Worm (Caenorhabditis elegans) whole organism, L1 larva: ENCODE data around the gene dgk-2.
A peak's percentile ranks its signal among the peaks of the same experiment; 100 is the strongest.

Experiments
- C04F5.9 ChIP-seq: sonication (generic microtip); optimal IDR thresholded peaks from 2 replicates; lab custom pipeline; 2016; ENCODE audit warnings: missing genetic modification characterization, missing compliant biosample characterization
- C16A3.4 ChIP-seq: fragments of 150-350 bp; optimal IDR thresholded peaks from 2 replicates; lab custom pipeline; 2014; ENCODE audit warnings: missing biosample characterization, missing genetic modification characterization
- C34B4.2 ChIP-seq: sonication (generic microtip); optimal IDR thresholded peaks from 2 replicates; lab custom pipeline; 2017; ENCODE audit warnings: mild to moderate bottlenecking, missing genetic modification characterization, missing compliant biosample characterization
- aha-1 ChIP-seq: fragments of 150-350 bp; optimal IDR thresholded peaks from 2 replicates; lab custom pipeline; 2014; ENCODE audit warnings: missing biosample characterization, missing genetic modification characterization
- alr-1 ChIP-seq: fragments of 200-800 bp; sonication (Bioruptor generic); optimal IDR thresholded peaks from 2 replicates; lab custom pipeline; 2018; ENCODE audit warnings: borderline replicate concordance, mild to moderate bottlenecking, missing genetic modification characterization, missing compliant biosample characterization
- aly-2 ChIP-seq: fragments of 150-350 bp; optimal IDR thresholded peaks from 2 replicates; lab custom pipeline; 2014; ENCODE audit warnings: missing biosample characterization, missing genetic modification characterization
- blmp-1 ChIP-seq: fragments of 150-350 bp; optimal IDR thresholded peaks from 2 replicates; lab custom pipeline; 2014; ENCODE audit warnings: missing biosample characterization, missing genetic modification characterization
- ceh-8 ChIP-seq: fragments of 200-800 bp; sonication (Bioruptor generic); optimal IDR thresholded peaks from 2 replicates; lab custom pipeline; 2018; ENCODE audit warnings: mild to moderate bottlenecking, missing genetic modification characterization, moderate library complexity, missing compliant biosample characterization
- ceh-90 ChIP-seq: sonication (generic microtip); optimal IDR thresholded peaks from 2 replicates; lab custom pipeline; 2016; ENCODE audit warnings: missing genetic modification characterization, missing compliant biosample characterization
- ces-1 ChIP-seq: fragments of 150-350 bp; optimal IDR thresholded peaks from 2 replicates; lab custom pipeline; 2014; ENCODE audit warnings: missing biosample characterization, missing genetic modification reagents, missing genetic modification characterization
- dpl-1 ChIP-seq, 3 experiments: fragments of 150-350 bp in 2 of 3; sonication (generic microtip) in 1 of 3; optimal IDR thresholded peaks; 2 replicates each; lab custom pipeline; 2014 to 2017; ENCODE audit warnings: missing biosample characterization in 3 of 3, missing genetic modification characterization in 3 of 3, missing genetic modification reagents in 3 of 3
- dsc-1 ChIP-seq: sonication (generic microtip); optimal IDR thresholded peaks from 2 replicates; lab custom pipeline; 2016; ENCODE audit warnings: mild to moderate bottlenecking, missing genetic modification characterization, missing compliant biosample characterization
- efl-3 ChIP-seq: fragments of 200-800 bp; sonication (Bioruptor generic); optimal IDR thresholded peaks from 2 replicates; lab custom pipeline; 2018; ENCODE audit warnings: mild to moderate bottlenecking, missing genetic modification characterization, missing compliant biosample characterization
- egl-13 ChIP-seq: sonication (generic microtip); optimal IDR thresholded peaks from 2 replicates; lab custom pipeline; 2016; ENCODE audit warnings: missing genotype, missing genetic modification reagents, missing genetic modification characterization, missing compliant biosample characterization
- elt-2 ChIP-seq: sonication (generic microtip); optimal IDR thresholded peaks from 2 replicates; lab custom pipeline; 2016; ENCODE audit warnings: missing genetic modification characterization, mild to moderate bottlenecking, inconsistent platforms, missing compliant biosample characterization, missing genetic modification reagents
- fkh-10 ChIP-seq: sonication (generic microtip); optimal IDR thresholded peaks from 2 replicates; lab custom pipeline; 2017; ENCODE audit warnings: missing biosample characterization, missing genetic modification reagents, missing genetic modification characterization
- fkh-4 ChIP-seq: sonication (generic microtip); optimal IDR thresholded peaks from 2 replicates; lab custom pipeline; 2016; ENCODE audit warnings: missing compliant biosample characterization, missing genetic modification characterization, borderline replicate concordance
- fkh-8 ChIP-seq: sonication (generic microtip); optimal IDR thresholded peaks from 2 replicates; lab custom pipeline; 2016; ENCODE audit warnings: mild to moderate bottlenecking, missing genetic modification characterization, missing compliant biosample characterization
- fos-1 ChIP-seq: fragments of 150-350 bp; optimal IDR thresholded peaks from 2 replicates; lab custom pipeline; 2014; ENCODE audit warnings: missing biosample characterization, missing genetic modification characterization
- grh-1 ChIP-seq: fragments of 200-800 bp; sonication (Bioruptor generic); IDR thresholded peaks from 2 replicates; pipeline ENCODE4 v1.3.6; 2022; ENCODE audit warnings: missing genetic modification reagents, missing genetic modification characterization, missing compliant biosample characterization
- hlh-17 ChIP-seq: fragments of 200-800 bp; sonication (Bioruptor generic); optimal IDR thresholded peaks from 2 replicates; lab custom pipeline; 2018; ENCODE audit warnings: missing genetic modification characterization, mild to moderate bottlenecking, missing compliant biosample characterization, moderate library complexity, borderline replicate concordance
- jun-1 ChIP-seq: fragments of 150-350 bp; optimal IDR thresholded peaks from 2 replicates; lab custom pipeline; 2014; ENCODE audit warnings: missing biosample characterization, missing genetic modification reagents, missing genetic modification characterization
- lin-14 ChIP-seq: fragments of 200-800 bp; sonication (Bioruptor generic); optimal IDR thresholded peaks from 2 replicates; lab custom pipeline; 2018; ENCODE audit warnings: mild to moderate bottlenecking, missing genetic modification characterization, moderate library complexity, missing compliant biosample characterization
- lin-35 ChIP-seq, 2 experiments: fragments of 150-350 bp; optimal IDR thresholded peaks; 2 replicates each; lab custom pipeline; 2014; ENCODE audit warnings: missing biosample characterization in 2 of 2, missing genetic modification characterization in 2 of 2, missing genetic modification reagents in 2 of 2
- mab-9 ChIP-seq: fragments of 200-800 bp; sonication (Bioruptor generic); IDR thresholded peaks from 2 replicates; pipeline ENCODE4 v1.3.6; 2022; ENCODE audit warnings: missing genetic modification reagents, missing genetic modification characterization, missing compliant biosample characterization
- nhr-11 ChIP-seq: fragments of 150-350 bp; optimal IDR thresholded peaks from 2 replicates; lab custom pipeline; 2014; ENCODE audit warnings: missing biosample characterization, missing genetic modification characterization
- nhr-20 ChIP-seq: sonication (generic microtip); optimal IDR thresholded peaks from 2 replicates; lab custom pipeline; 2016; ENCODE audit warnings: mild to moderate bottlenecking, missing genetic modification characterization, missing compliant biosample characterization
- nhr-237 ChIP-seq: fragments of 150-350 bp; optimal IDR thresholded peaks from 2 replicates; lab custom pipeline; 2014; ENCODE audit warnings: missing biosample characterization, missing genetic modification characterization
- nhr-47 ChIP-seq: sonication (generic microtip); optimal IDR thresholded peaks from 2 replicates; lab custom pipeline; 2016; ENCODE audit warnings: mild to moderate bottlenecking, missing genetic modification characterization, moderate library complexity, missing compliant biosample characterization
- nhr-71 ChIP-seq: sonication (generic microtip); optimal IDR thresholded peaks from 2 replicates; lab custom pipeline; 2016; ENCODE audit warnings: mild to moderate bottlenecking, missing genetic modification characterization, moderate library complexity, missing compliant biosample characterization
- pag-3 ChIP-seq: sonication (generic microtip); optimal IDR thresholded peaks from 2 replicates; lab custom pipeline; 2017; ENCODE audit warnings: missing genetic modification characterization, mild to moderate bottlenecking, missing compliant biosample characterization, antibody characterized with exemption, borderline replicate concordance; ENCODE audit not compliant: insufficient read depth
- pqm-1 ChIP-seq: sonication (generic microtip); optimal IDR thresholded peaks from 3 replicates; lab custom pipeline; 2017; ENCODE audit warnings: missing biosample characterization, missing genetic modification characterization
- rnt-1 ChIP-seq: sonication (generic microtip); optimal IDR thresholded peaks from 2 replicates; lab custom pipeline; 2016; ENCODE audit warnings: mild to moderate bottlenecking, missing genetic modification characterization, moderate library complexity, missing compliant biosample characterization
- snu-23 ChIP-seq: sonication (generic microtip); optimal IDR thresholded peaks from 2 replicates; lab custom pipeline; 2016; ENCODE audit warnings: missing genetic modification characterization, missing compliant biosample characterization
- sup-37 ChIP-seq: fragments of 200-800 bp; sonication (Bioruptor generic); optimal IDR thresholded peaks from 2 replicates; lab custom pipeline; 2018; ENCODE audit warnings: mild to moderate bottlenecking, missing genetic modification characterization, missing compliant biosample characterization
- tbx-2 ChIP-seq: sonication (generic microtip); optimal IDR thresholded peaks from 2 replicates; lab custom pipeline; 2016; ENCODE audit warnings: missing genetic modification characterization, missing compliant biosample characterization
- unc-62 ChIP-seq: fragments of 150-350 bp; optimal IDR thresholded peaks from 2 replicates; lab custom pipeline; 2014; ENCODE audit warnings: missing biosample characterization, missing genetic modification reagents, missing genetic modification characterization
- unc-86 ChIP-seq: sonication (generic microtip); optimal IDR thresholded peaks from 2 replicates; lab custom pipeline; 2016; ENCODE audit warnings: missing genetic modification characterization, missing compliant biosample characterization
- zag-1 ChIP-seq: fragments of 150-350 bp; optimal IDR thresholded peaks from 2 replicates; lab custom pipeline; 2014; ENCODE audit warnings: missing biosample characterization, missing genetic modification characterization
- zip-4 ChIP-seq: fragments of 200-800 bp; sonication (Bioruptor generic); optimal IDR thresholded peaks from 2 replicates; lab custom pipeline; 2018; ENCODE audit warnings: mild to moderate bottlenecking, missing genetic modification characterization, moderate library complexity, missing compliant biosample characterization
- ztf-4 ChIP-seq: fragments of 150-350 bp; optimal IDR thresholded peaks from 2 replicates; lab custom pipeline; 2014; ENCODE audit warnings: missing biosample characterization, missing genetic modification characterization

Gene dgk-2

ce11 chrX:4484072-4484471, 20.1 kb downstream of the dgk-2 start (continued):
- TF ChIP-seq sup-37 (GFP tag; lab: Kevin White, UChicago) (no peak), nhr-71 (tag; lab: Kevin White, UChicago) (peak; percentile 8)

- TF ChIP-seq tbx-2 (tag; lab: Kevin White, UChicago) (no peak), efl-3 (GFP tag; lab: Kevin White, UChicago) (no peak), nhr-11 (no peak), dsc-1 (tag; lab: Kevin White, UChicago) (no peak), ztf-4 (no peak), lin-35 (GFP tag; optimal IDR thresholded peaks at IDR 0.05; lab: Kevin White, UChicago) (peak in 1 of 2 experiments; percentile 17), pqm-1 (tag; lab: Kevin White, UChicago) (peak; percentile 31), elt-2 (tag; lab: Kevin White, UChicago) (peak; percentile 85)
- TF ChIP-seq, all 84 proteins: peak for 3
Observed at ce11 chrX:4480800-4481199, 23.4 kb downstream of the dgk-2 start.

- no peak for TF ChIP-seq zag-1 (tag; lab: Kevin White, UChicago)
- peak in 1 of 2 experiments; percentile 8 for TF ChIP-seq lin-35 (GFP tag; optimal IDR thresholded peaks at IDR 0.05; lab: Kevin White, UChicago)
Observed at ce11 chrX:4479960-4480359, 24.2 kb downstream of the dgk-2 start.

ce11 chrX:4478503-4478902, 25.7 kb downstream of the dgk-2 start:
- TF ChIP-seq lin-35 (GFP tag; optimal IDR thresholded peaks at IDR 0.05; lab: Kevin White, UChicago) (peak in 1 of 2 experiments; percentile 21), elt-2 (tag; lab: Kevin White, UChicago) (peak; percentile 65), nhr-47 (tag; lab: Kevin White, UChicago) (no peak), pag-3 (tag; lab: Kevin White, UChicago) (no peak), zag-1 (tag; lab: Kevin White, UChicago) (no peak), ceh-90 (tag; lab: Kevin White, UChicago) (no peak), fkh-8 (tag; lab: Kevin White, UChicago) (no peak), nhr-71 (tag; lab: Kevin White, UChicago) (no peak), fkh-4 (tag; lab: Kevin White, UChicago) (no peak), egl-13 (no peak)

ce11 chrX:4469297-4469816, 34.8 kb downstream of the dgk-2 start, which contains the start of gene asb-2:
Gene asb-2 (plus strand): TSS chrX:4469766.
- TF ChIP-seq sup-37 (GFP tag; lab: Kevin White, UChicago): no peak
- TF ChIP-seq blmp-1: no peak
- TF ChIP-seq grh-1: peak; percentile 70
- TF ChIP-seq elt-2 (tag; lab: Kevin White, UChicago): peak; percentile 32
- peak; percentile 80 for TF ChIP-seq fkh-8 (tag; lab: Kevin White, UChicago)
- TF ChIP-seq zip-4: no peak
- peak; percentile 93 for TF ChIP-seq nhr-71 (tag; lab: Kevin White, UChicago)
- TF ChIP-seq hlh-17 (GFP tag; lab: Kevin White, UChicago): no peak
- TF ChIP-seq C34B4.2 (tag; lab: Kevin White, UChicago): no peak
- TF ChIP-seq ces-1 (GFP tag; lab: Kevin White, UChicago): no peak
- TF ChIP-seq C16A3.4 (tag; lab: Kevin White, UChicago): peak; percentile 89
- no peak for TF ChIP-seq fkh-10
- no peak for TF ChIP-seq alr-1
- peak; percentile 66 for TF ChIP-seq unc-86 (tag; lab: Kevin White, UChicago)
- no peak for TF ChIP-seq ceh-8 (GFP tag; lab: Kevin White, UChicago)
- no peak for TF ChIP-seq mab-9 (GFP tag; lab: Robert Waterston, UW)
- peak; percentile 79 for TF ChIP-seq jun-1 (tag; lab: Kevin White, UChicago)
- TF ChIP-seq fkh-4 (tag; lab: Kevin White, UChicago): no peak
- TF ChIP-seq pag-3 (tag; lab: Kevin White, UChicago): no peak
- TF ChIP-seq nhr-237 (tag; lab: Kevin White, UChicago): peak; percentile 48
- peak; percentile 93 for TF ChIP-seq lin-14 (GFP tag; lab: Kevin White, UChicago)
- no peak for TF ChIP-seq unc-62
- peak; percentile 64 for TF ChIP-seq C04F5.9 (tag; lab: Kevin White, UChicago)
- peak; percentile 92 for TF ChIP-seq nhr-20 (tag; lab: Kevin White, UChicago)
- peak; percentile 91 for TF ChIP-seq rnt-1 (tag; lab: Kevin White, UChicago)
- peak; percentile 69 to 79 (median 78) for TF ChIP-seq dpl-1 (GFP tag; optimal IDR thresholded peaks at IDR 0.05; lab: Kevin White, UChicago)
- peak; percentile 94 for TF ChIP-seq snu-23 (GFP tag; lab: Kevin White, UChicago)
- no peak for TF ChIP-seq aha-1 (tag; lab: Kevin White, UChicago)
- TF ChIP-seq lin-35 (GFP tag; optimal IDR thresholded peaks at IDR 0.05; lab: Kevin White, UChicago): peak; percentile 79 to 92
- peak; percentile 90 for TF ChIP-seq fos-1 (tag; lab: Kevin White, UChicago)
- peak; percentile 2 for TF ChIP-seq ceh-90 (tag; lab: Kevin White, UChicago)
- TF ChIP-seq aly-2 (tag; lab: Kevin White, UChicago): peak; percentile 47
